Fruit fly (Drosophila melanogaster) S2 (cell line): ENCODE data around the gene CG33796.

Source experiments
- CG8478 ChIP-seq: fragments of >200 bp; optimal IDR thresholded peaks from 2 replicates; lab custom pipeline; 2018
- CTCF ChIP-seq, 2 experiments: fragments of >200 bp; optimal IDR thresholded peaks; 2 replicates each; lab custom pipeline; 2018

DNA sequence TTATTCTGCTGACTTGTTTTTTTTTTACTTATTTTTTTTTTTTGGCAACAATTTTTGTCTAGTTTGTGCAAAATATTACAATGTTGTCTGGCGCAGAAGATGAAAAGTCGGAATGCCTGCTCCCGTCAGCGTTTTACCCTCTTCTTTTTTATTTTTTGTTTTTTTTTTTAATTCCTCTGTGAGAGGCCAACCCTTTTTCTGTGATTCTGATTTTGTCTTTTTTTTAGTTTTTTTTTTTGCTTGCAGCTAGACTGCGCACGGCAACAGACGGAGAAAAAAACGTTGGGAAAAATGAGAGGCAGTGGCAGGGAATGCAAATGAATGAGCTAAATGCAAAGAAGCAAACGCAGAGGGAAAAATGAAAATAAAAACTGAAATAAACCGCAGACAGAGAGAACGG is 16.8 kb downstream of the CG33796 start:
- TF ChIP-seq CG8478 (lab: Kevin White, UChicago): no peak
- no peak for TF ChIP-seq CTCF (optimal IDR thresholded peaks at IDR 0.05; lab: Kevin White, UChicago)
